Fruit fly (Drosophila melanogaster): ENCODE results near the gene Nrg.

Nrg gene

DNA sequence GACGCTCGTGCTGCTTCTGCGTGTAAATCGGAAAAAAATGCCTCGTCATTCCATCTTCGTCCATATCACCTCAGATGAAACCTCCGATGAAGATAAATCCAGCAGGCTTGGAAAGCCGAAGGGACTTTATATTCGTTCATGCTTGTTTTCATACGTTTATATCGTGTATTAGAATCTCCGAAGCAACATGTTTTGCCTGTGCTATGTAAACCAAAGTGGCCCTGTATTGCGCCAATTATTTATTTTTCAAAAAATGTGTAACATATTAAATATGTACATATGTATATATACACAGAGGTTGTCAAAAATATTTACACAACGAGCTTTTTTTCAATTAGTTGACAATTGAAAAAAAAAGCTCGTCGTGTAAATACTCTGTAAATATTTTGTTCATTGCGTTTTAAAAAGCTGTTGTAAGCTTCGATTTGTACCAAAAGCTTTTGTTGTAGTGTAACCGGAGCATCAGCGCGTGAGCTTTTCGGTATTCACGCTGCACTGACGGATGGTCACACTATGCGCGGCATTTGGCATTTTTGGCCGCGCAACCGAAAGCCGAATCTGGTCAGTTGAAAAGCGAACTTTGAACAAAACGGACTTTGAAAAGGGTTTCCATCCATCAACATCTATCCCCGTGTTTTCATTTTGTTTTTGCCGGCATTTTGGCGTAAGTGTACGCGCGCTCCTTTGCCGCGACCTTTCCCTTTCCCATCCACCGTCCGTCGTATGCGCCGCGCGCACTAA is 56.7 kb downstream of the Nrg start, which contains the start of gene CG12065 (continued):
- no peak for TF ChIP-seq CG31365 (tag; optimal IDR thresholded peaks at IDR 0.05)
- TF ChIP-seq Hr51 (GFP tag; optimal IDR thresholded peaks at IDR 0.05): peak in 1 of 2 experiments; percentile 46
- TF ChIP-seq al (GFP tag; IDR thresholded peaks at IDR 0.05): no peak
- TF ChIP-seq Chrac-16 (GFP tag; optimal IDR thresholded peaks at IDR 0.05): no peak
- no peak for TF ChIP-seq gt (GFP tag; IDR thresholded peaks at IDR 0.05)
- peak; percentile 27 for TF ChIP-seq YL-1 (GFP tag; optimal IDR thresholded peaks at IDR 0.05)
- TF ChIP-seq otp (GFP tag; IDR thresholded peaks at IDR 0.05): 0 out of 3 replicates have a peak, but pooled peaks have one; percentile 11
- TF ChIP-seq CG16815 (GFP tag; optimal IDR thresholded peaks at IDR 0.05): no peak
- TF ChIP-seq Sox100B (GFP tag; optimal IDR thresholded peaks at IDR 0.05): peak; percentile 39
- peak; percentile 74 for TF ChIP-seq Jarid2 (GFP tag; optimal IDR thresholded peaks at IDR 0.05)
- TF ChIP-seq run (tag; optimal IDR thresholded peaks at IDR 0.05): peak; percentile 51
- peak; percentile 13 for TF ChIP-seq CG30403 (GFP tag; optimal IDR thresholded peaks at IDR 0.05)
- peak; percentile 82 for TF ChIP-seq CG12299 (tag; optimal IDR thresholded peaks at IDR 0.05)
- 0 out of 2 replicates have a peak, but pooled peaks have one; percentile 28 for TF ChIP-seq Dref (GFP tag; IDR thresholded peaks at IDR 0.05)
- TF ChIP-seq CG32767 (GFP tag; IDR thresholded peaks at IDR 0.05): 0 out of 2 replicates have a peak, but pooled peaks have one; percentile 11
- TF ChIP-seq abd-A (tag; optimal IDR thresholded peaks at IDR 0.05): peak; percentile 11
- TF ChIP-seq Sox102F (GFP tag; optimal IDR thresholded peaks at IDR 0.05): peak; percentile 76
- TF ChIP-seq CG10565 (GFP tag; optimal IDR thresholded peaks at IDR 0.05): no peak
- peak; percentile 37 for TF ChIP-seq Fer2 (tag; optimal IDR thresholded peaks at IDR 0.05)
- TF ChIP-seq dmrt99B (tag; optimal IDR thresholded peaks at IDR 0.05): peak; percentile 27
- TF ChIP-seq CG2116 (GFP tag; optimal IDR thresholded peaks at IDR 0.05): peak; percentile 17
- no peak for TF ChIP-seq CG18011 (GFP tag; optimal IDR thresholded peaks at IDR 0.05)
- no peak for TF ChIP-seq CG4820 (GFP tag; optimal IDR thresholded peaks at IDR 0.05)
- peak; percentile 59 for TF ChIP-seq CG18599 (GFP tag; optimal IDR thresholded peaks at IDR 0.05)
- TF ChIP-seq caup (GFP tag; optimal IDR thresholded peaks at IDR 0.05; ENCODE audit: severe bottlenecking): peak; percentile 57
- no peak for TF ChIP-seq ac (GFP tag; optimal IDR thresholded peaks at IDR 0.05)
- peak; percentile 23 for TF ChIP-seq CG10979 (tag; optimal IDR thresholded peaks at IDR 0.05)
- TF ChIP-seq luna (GFP tag; optimal IDR thresholded peaks at IDR 0.05): no peak
- no peak for TF ChIP-seq Mes4 (GFP tag; optimal IDR thresholded peaks at IDR 0.05)
- no peak for TF ChIP-seq Ets97D (GFP tag; optimal IDR thresholded peaks at IDR 0.05)
- peak; percentile 7 for TF ChIP-seq CG18262 (tag; optimal IDR thresholded peaks at IDR 0.05)
- peak; percentile 62 for TF ChIP-seq gem (tag; optimal IDR thresholded peaks at IDR 0.05)
- peak; percentile 68 for TF ChIP-seq CG17359 (tag; optimal IDR thresholded peaks at IDR 0.05)
- peak; percentile 60; the same call in 1 of the 2 replicates for TF ChIP-seq chm (GFP tag; IDR thresholded peaks at IDR 0.05)
- peak; percentile 60 for TF ChIP-seq CG3847 (GFP tag; IDR thresholded peaks at IDR 0.05)
- peak; percentile 39 for TF ChIP-seq CG1233 (GFP tag; optimal IDR thresholded peaks at IDR 0.05)
- TF ChIP-seq CG33213 (GFP tag; optimal IDR thresholded peaks at IDR 0.05): peak; percentile 20
- TF ChIP-seq pita (GFP tag; optimal IDR thresholded peaks at IDR 0.05): peak; percentile 42
- TF ChIP-seq kni (GFP tag; optimal IDR thresholded peaks at IDR 0.05): peak; percentile 80
- no peak for TF ChIP-seq CG9876 (GFP tag; optimal IDR thresholded peaks at IDR 0.05)
- peak; percentile 31 for TF ChIP-seq CG12659 (GFP tag; optimal IDR thresholded peaks at IDR 0.05)
- TF ChIP-seq BEAF-32 (GFP tag; optimal IDR thresholded peaks at IDR 0.05): peak; percentile 22
- TF ChIP-seq oc (tag; optimal IDR thresholded peaks at IDR 0.05): peak; percentile 36
- TF ChIP-seq CG17802 (tag; optimal IDR thresholded peaks at IDR 0.05): no peak
- peak; percentile 37; the same call in 1 of the 2 replicates for TF ChIP-seq bbx (GFP tag; IDR thresholded peaks at IDR 0.05; ENCODE audit: partially characterized antibody)
- TF ChIP-seq Elba2 (GFP tag; optimal IDR thresholded peaks at IDR 0.05): no peak
- TF ChIP-seq Oli (tag; optimal IDR thresholded peaks at IDR 0.05): peak; percentile 38
- TF ChIP-seq CG7786 (GFP tag; optimal IDR thresholded peaks at IDR 0.05): no peak
